Worm (Caenorhabditis elegans) whole organism, L4 larva: ENCODE data around the gene psa-3.

Source experiments
- D1046.2 ChIP-seq: fragments of 200-800 bp; sonication (Bioruptor generic); IDR thresholded peaks from 2 replicates; pipeline ENCODE4 v1.3.6; 2022; ENCODE audit warnings: missing genetic modification characterization, missing compliant biosample characterization
- F26F4.8 ChIP-seq: fragments of 200-800 bp; sonication (Bioruptor generic); conservative IDR thresholded peaks from 2 replicates; pipeline ENCODE4 v1.3.6; 2022; ENCODE audit warnings: missing genetic modification characterization, missing compliant biosample characterization
- F37D6.2 ChIP-seq: sonication (generic microtip); optimal IDR thresholded peaks from 2 replicates; lab custom pipeline; 2016; ENCODE audit warnings: mild to moderate bottlenecking, missing genetic modification characterization, missing compliant biosample characterization
- T20F7.1 ChIP-seq: fragments of 200-800 bp; sonication (Bioruptor generic); optimal IDR thresholded peaks from 2 replicates; lab custom pipeline; 2018; ENCODE audit warnings: mild to moderate bottlenecking, missing genetic modification characterization, missing compliant biosample characterization
- T26A8.4 ChIP-seq: fragments of 200-800 bp; sonication (Bioruptor generic); IDR thresholded peaks from 2 replicates; pipeline ENCODE4 v1.3.6; 2022; ENCODE audit warnings: missing genetic modification characterization, missing compliant biosample characterization
- Y105C5A.15 ChIP-seq: fragments of 200-800 bp; sonication (Bioruptor generic); IDR thresholded peaks from 2 replicates; pipeline ENCODE4 v1.3.6; 2022; ENCODE audit warnings: missing genetic modification characterization, missing compliant biosample characterization
- Y48G9A.11 ChIP-seq: fragments of 200-800 bp; sonication (Bioruptor generic); IDR thresholded peaks from 2 replicates; pipeline ENCODE4 v1.3.6; 2022; ENCODE audit warnings: missing genetic modification reagents, missing genetic modification characterization, missing compliant biosample characterization
- Y5F2A.4 ChIP-seq: fragments of 200-800 bp; sonication (Bioruptor generic); optimal IDR thresholded peaks from 2 replicates; lab custom pipeline; 2018; ENCODE audit warnings: mild to moderate bottlenecking, missing genetic modification characterization, missing compliant biosample characterization
- ZK337.2 ChIP-seq: fragments of 200-800 bp; sonication (Bioruptor generic); IDR thresholded peaks from 2 replicates; pipeline ENCODE4 v1.3.6; 2022; ENCODE audit warnings: missing genetic modification reagents, missing genetic modification characterization, missing compliant biosample characterization
- ama-1 ChIP-seq: fragments of 150-350 bp; optimal IDR thresholded peaks from 2 replicates; lab custom pipeline; 2014; ENCODE audit warnings: inconsistent platforms, mixed read lengths
- arid-1 ChIP-seq: fragments of 200-800 bp; sonication (Bioruptor generic); conservative IDR thresholded peaks from 2 replicates; pipeline ENCODE4 v1.3.6; 2022; ENCODE audit warnings: missing genetic modification reagents, missing genetic modification characterization, missing compliant biosample characterization
- ceh-20 ChIP-seq: fragments of 200-800 bp; sonication (Bioruptor generic); IDR thresholded peaks from 2 replicates; pipeline ENCODE4 v1.3.6; 2022; ENCODE audit warnings: missing genetic modification reagents, missing genetic modification characterization, missing compliant biosample characterization
- ceh-44 ChIP-seq: fragments of 200-800 bp; sonication (Bioruptor generic); IDR thresholded peaks from 2 replicates; pipeline ENCODE4 v1.3.6; 2022; ENCODE audit warnings: missing genetic modification reagents, missing genetic modification characterization, missing compliant biosample characterization
- ces-1 ChIP-seq: fragments of 150-350 bp; sonication (generic microtip); optimal IDR thresholded peaks from 4 replicates; lab custom pipeline; 2014; ENCODE audit warnings: missing biosample characterization, missing genetic modification reagents, missing genetic modification characterization
- cey-2 ChIP-seq: sonication (generic microtip); optimal IDR thresholded peaks from 3 replicates; lab custom pipeline; 2017; ENCODE audit warnings: missing genetic modification characterization, mild to moderate bottlenecking, missing compliant biosample characterization, antibody characterized with exemption, borderline replicate concordance; ENCODE audit not compliant: insufficient read depth
- daf-12 ChIP-seq: fragments of 150-350 bp; optimal IDR thresholded peaks from 2 replicates; lab custom pipeline; 2014; ENCODE audit warnings: missing biosample characterization, missing genetic modification reagents, missing genetic modification characterization
- daf-8 ChIP-seq: fragments of 200-800 bp; sonication (Bioruptor generic); IDR thresholded peaks from 2 replicates; pipeline ENCODE4 v1.3.6; 2022; ENCODE audit warnings: missing genetic modification characterization, missing compliant biosample characterization
- dmd-6 ChIP-seq: fragments of 200-800 bp; sonication (Bioruptor generic); IDR thresholded peaks from 2 replicates; pipeline ENCODE4 v1.3.6; 2022; ENCODE audit warnings: missing genetic modification reagents, missing genetic modification characterization, missing compliant biosample characterization
- dpl-1 ChIP-seq: fragments of 150-350 bp; optimal IDR thresholded peaks from 2 replicates; lab custom pipeline; 2014; ENCODE audit warnings: missing biosample characterization, missing genetic modification reagents, missing genetic modification characterization
- duxl-1 ChIP-seq: sonication (generic microtip); optimal IDR thresholded peaks from 2 replicates; lab custom pipeline; 2016; ENCODE audit warnings: mild to moderate bottlenecking, missing genetic modification characterization, moderate library complexity, missing compliant biosample characterization; ENCODE audit not compliant: poor library complexity
- egl-43 ChIP-seq: fragments of 200-800 bp; sonication (Bioruptor generic); IDR thresholded peaks from 2 replicates; pipeline ENCODE4 v1.3.6; 2022; ENCODE audit warnings: missing genetic modification reagents, missing genetic modification characterization, missing compliant biosample characterization
- gei-8 ChIP-seq: fragments of 200-800 bp; sonication (Bioruptor generic); optimal IDR thresholded peaks from 2 replicates; lab custom pipeline; 2018; ENCODE audit warnings: mild to moderate bottlenecking, missing genetic modification characterization, missing compliant biosample characterization
- hlh-30 ChIP-seq: sonication (generic microtip); optimal IDR thresholded peaks from 2 replicates; lab custom pipeline; 2017; ENCODE audit warnings: antibody characterized with exemption, mild to moderate bottlenecking, missing genetic modification characterization, missing compliant biosample characterization; ENCODE audit not compliant: insufficient read depth
- hmg-1.1 ChIP-seq: fragments of 200-800 bp; sonication (Bioruptor generic); IDR thresholded peaks from 2 replicates; pipeline ENCODE4 v1.3.6; 2022; ENCODE audit warnings: missing genetic modification reagents, missing genetic modification characterization, missing compliant biosample characterization
- jun-1 ChIP-seq: fragments of 150-350 bp; optimal IDR thresholded peaks from 2 replicates; lab custom pipeline; 2014; ENCODE audit warnings: missing biosample characterization, missing genetic modification reagents, missing genetic modification characterization
- lim-7 ChIP-seq: fragments of 200-800 bp; sonication (Bioruptor generic); IDR thresholded peaks from 2 replicates; pipeline ENCODE4 v1.3.6; 2022; ENCODE audit warnings: missing genetic modification characterization, missing compliant biosample characterization
- lin-13 ChIP-seq: fragments of 150-350 bp; optimal IDR thresholded peaks from 2 replicates; lab custom pipeline; 2014; ENCODE audit warnings: missing biosample characterization, missing genetic modification reagents, missing genetic modification characterization
- lin-29 ChIP-seq: fragments of 200-800 bp; sonication (Bioruptor generic); IDR thresholded peaks from 2 replicates; pipeline ENCODE4 v1.3.6; 2022; ENCODE audit warnings: missing genetic modification reagents, missing genetic modification characterization, missing compliant biosample characterization
- lin-38 ChIP-seq: fragments of 200-800 bp; sonication (Bioruptor generic); IDR thresholded peaks from 2 replicates; pipeline ENCODE4 v1.3.6; 2022; ENCODE audit warnings: missing genetic modification reagents, missing genetic modification characterization, missing compliant biosample characterization
- lin-39 ChIP-seq: fragments of 150-350 bp; optimal IDR thresholded peaks from 2 replicates; lab custom pipeline; 2014; ENCODE audit warnings: missing biosample characterization, missing genetic modification reagents, missing genetic modification characterization
- lir-3 ChIP-seq: sonication (generic microtip); optimal IDR thresholded peaks from 2 replicates; lab custom pipeline; 2016; ENCODE audit warnings: mild to moderate bottlenecking, missing genetic modification characterization, missing compliant biosample characterization
- madf-9 ChIP-seq: fragments of 200-800 bp; sonication (Bioruptor generic); conservative IDR thresholded peaks from 2 replicates; pipeline ENCODE4 v1.3.6; 2022; ENCODE audit warnings: missing genetic modification reagents, missing genetic modification characterization, missing compliant biosample characterization
- mdt-29 ChIP-seq: fragments of 200-800 bp; sonication (Bioruptor generic); IDR thresholded peaks from 2 replicates; pipeline ENCODE4 v1.3.6; 2022; ENCODE audit warnings: missing genetic modification reagents, missing genetic modification characterization, missing compliant biosample characterization
- mes-2 ChIP-seq: sonication (generic microtip); optimal IDR thresholded peaks from 2 replicates; lab custom pipeline; 2016; ENCODE audit warnings: missing genotype, mild to moderate bottlenecking, missing genetic modification characterization, missing compliant biosample characterization; ENCODE audit not compliant: poor library complexity, severe bottlenecking
- nhr-111 ChIP-seq: fragments of 200-800 bp; sonication (Bioruptor generic); optimal IDR thresholded peaks from 2 replicates; lab custom pipeline; 2018; ENCODE audit warnings: mild to moderate bottlenecking, missing genetic modification characterization, missing compliant biosample characterization
- nhr-237 ChIP-seq: sonication (generic microtip); optimal IDR thresholded peaks from 2 replicates; lab custom pipeline; 2017; ENCODE audit warnings: missing biosample characterization, missing genetic modification characterization
- nhr-48 ChIP-seq: sonication (generic microtip); optimal IDR thresholded peaks from 2 replicates; lab custom pipeline; 2016; ENCODE audit warnings: mild to moderate bottlenecking, missing genetic modification characterization, missing compliant biosample characterization
- nhr-6 ChIP-seq: fragments of 150-350 bp; optimal IDR thresholded peaks from 2 replicates; lab custom pipeline; 2014; ENCODE audit warnings: missing biosample characterization, missing genetic modification characterization
- nhr-76 ChIP-seq: fragments of 150-350 bp; optimal IDR thresholded peaks from 2 replicates; lab custom pipeline; 2014; ENCODE audit warnings: missing biosample characterization, missing genetic modification characterization
- nhr-77 ChIP-seq: fragments of 150-350 bp; optimal IDR thresholded peaks from 2 replicates; lab custom pipeline; 2014; ENCODE audit warnings: missing biosample characterization, missing genetic modification characterization
- sdz-12 ChIP-seq: fragments of 200-800 bp; sonication (Bioruptor generic); optimal IDR thresholded peaks from 2 replicates; lab custom pipeline; 2018; ENCODE audit warnings: mild to moderate bottlenecking, missing genetic modification characterization, missing compliant biosample characterization
- set-16 ChIP-seq: fragments of 200-800 bp; sonication (Bioruptor generic); IDR thresholded peaks from 2 replicates; pipeline ENCODE4 v1.3.6; 2022; ENCODE audit warnings: missing genetic modification reagents, missing genetic modification characterization, missing compliant biosample characterization
- snpc-1.2 ChIP-seq: fragments of 200-800 bp; sonication (Bioruptor generic); IDR thresholded peaks from 2 replicates; pipeline ENCODE4 v1.3.6; 2022; ENCODE audit warnings: missing genetic modification reagents, missing genetic modification characterization, missing compliant biosample characterization
- snpc-4 ChIP-seq: fragments of 150-350 bp; optimal IDR thresholded peaks from 2 replicates; lab custom pipeline; 2014; ENCODE audit warnings: missing biosample characterization, missing genetic modification characterization
- spr-1 ChIP-seq: sonication (generic microtip); optimal IDR thresholded peaks from 2 replicates; lab custom pipeline; 2016; ENCODE audit warnings: mild to moderate bottlenecking, missing genetic modification characterization, missing compliant biosample characterization
- tag-97 ChIP-seq: fragments of 200-800 bp; sonication (Bioruptor generic); IDR thresholded peaks from 2 replicates; pipeline ENCODE4 v1.3.6; 2022; ENCODE audit warnings: missing genetic modification characterization, missing compliant biosample characterization
- tra-1 ChIP-seq: fragments of 200-800 bp; sonication (Bioruptor generic); IDR thresholded peaks from 2 replicates; pipeline ENCODE4 v1.3.6; 2022; ENCODE audit warnings: missing genetic modification reagents, missing genetic modification characterization, missing compliant biosample characterization
- unc-130 ChIP-seq: sonication (generic microtip); optimal IDR thresholded peaks from 2 replicates; lab custom pipeline; 2016; ENCODE audit warnings: missing genetic modification reagents, missing genetic modification characterization, missing compliant biosample characterization
- unc-39 ChIP-seq: sonication (generic microtip); optimal IDR thresholded peaks from 2 replicates; lab custom pipeline; 2017; ENCODE audit warnings: missing biosample characterization, missing genetic modification characterization
- zag-1 ChIP-seq: fragments of 150-350 bp; optimal IDR thresholded peaks from 2 replicates; lab custom pipeline; 2014; ENCODE audit warnings: missing biosample characterization, missing genetic modification characterization
- zfp-3 ChIP-seq: fragments of 200-800 bp; sonication (Bioruptor generic); conservative IDR thresholded peaks from 2 replicates; pipeline ENCODE4 v1.3.6; 2022; ENCODE audit warnings: missing genetic modification reagents, missing genetic modification characterization, missing compliant biosample characterization
- zip-2 ChIP-seq: fragments of 150-350 bp; optimal IDR thresholded peaks from 2 replicates; lab custom pipeline; 2014; ENCODE audit warnings: missing biosample characterization, missing genetic modification characterization

Gene psa-3

ce11 chrX:15365767-15366177 is 42.0 kb upstream of the psa-3 start, which contains the start of gene C33A11.2 (continued):
- no peak for TF ChIP-seq lin-29 (GFP tag; lab: Robert Waterston, UW)
- TF ChIP-seq gei-8, result no peak
- TF ChIP-seq unc-39, result no peak
- TF ChIP-seq lin-38 (GFP tag; lab: Robert Waterston, UW), result no peak
- TF ChIP-seq lin-39 (tag; lab: Kevin White, UChicago), result no peak
- TF ChIP-seq dpl-1 (GFP tag; lab: Kevin White, UChicago), result peak; percentile 9
- TF ChIP-seq tag-97 (GFP tag; lab: Robert Waterston, UW), result no peak
- TF ChIP-seq sdz-12, result no peak
- TF ChIP-seq T20F7.1 (GFP tag; lab: Kevin White, UChicago), result no peak
- TF ChIP-seq nhr-6 (tag; lab: Kevin White, UChicago), result no peak
- no peak for TF ChIP-seq snpc-4 (tag; lab: Kevin White, UChicago)
- peak; percentile 35; the same call in 1 of the 2 replicates for TF ChIP-seq ceh-20
- TF ChIP-seq zag-1 (tag; lab: Kevin White, UChicago), result no peak
- no peak for TF ChIP-seq nhr-237 (tag; lab: Kevin White, UChicago)
- TF ChIP-seq zip-2 (tag; lab: Kevin White, UChicago), result no peak
- peak; percentile 69 for TF ChIP-seq nhr-77 (tag; lab: Kevin White, UChicago)
- TF ChIP-seq dmd-6 (GFP tag; lab: Robert Waterston, UW), result peak; percentile 63
- TF ChIP-seq hmg-1.1 (GFP tag; lab: Robert Waterston, UW), result no peak
- TF ChIP-seq ces-1, result no peak
- TF ChIP-seq cey-2 (tag; lab: Kevin White, UChicago), result no peak
- TF ChIP-seq F26F4.8, result no peak
- no peak for TF ChIP-seq D1046.2 (GFP tag; lab: Robert Waterston, UW)
- TF ChIP-seq mes-2 (tag; lab: Kevin White, UChicago), result no peak
- TF ChIP-seq daf-12 (tag; lab: Kevin White, UChicago), result no peak
- TF ChIP-seq duxl-1 (tag; lab: Kevin White, UChicago), result no peak
- no peak for TF ChIP-seq ZK337.2 (GFP tag; lab: Robert Waterston, UW)
- TF ChIP-seq zfp-3 (GFP tag; lab: Robert Waterston, UW), result no peak
- no peak for TF ChIP-seq Y48G9A.11 (GFP tag; lab: Robert Waterston, UW)
- TF ChIP-seq ama-1 (lab: Kevin White, UChicago), result no peak
- no peak for TF ChIP-seq F37D6.2 (tag; lab: Kevin White, UChicago)
- no peak for TF ChIP-seq madf-9 (GFP tag; lab: Robert Waterston, UW)
- TF ChIP-seq tra-1 (GFP tag; lab: Robert Waterston, UW), result no peak
- TF ChIP-seq spr-1 (tag; lab: Kevin White, UChicago), result no peak
- no peak for TF ChIP-seq set-16 (GFP tag; lab: Robert Waterston, UW)
- no peak for TF ChIP-seq unc-130 (GFP tag; lab: Kevin White, UChicago)
- no peak for TF ChIP-seq Y5F2A.4
- no peak for TF ChIP-seq arid-1 (GFP tag; lab: Robert Waterston, UW)
- no peak for TF ChIP-seq daf-8 (GFP tag; lab: Robert Waterston, UW)
- no peak for TF ChIP-seq mdt-29 (GFP tag; lab: Robert Waterston, UW)
- TF ChIP-seq T26A8.4 (GFP tag; lab: Robert Waterston, UW), result no peak
- TF ChIP-seq hlh-30 (tag; lab: Kevin White, UChicago), result peak; percentile 66
- no peak for TF ChIP-seq nhr-76
- TF ChIP-seq jun-1, result no peak
- no peak for TF ChIP-seq ceh-44 (GFP tag; lab: Robert Waterston, UW)
- TF ChIP-seq lir-3 (tag; lab: Kevin White, UChicago), result no peak
- no peak for TF ChIP-seq egl-43 (GFP tag; lab: Robert Waterston, UW)
- TF ChIP-seq lin-13 (GFP tag; lab: Kevin White, UChicago), result no peak
- TF ChIP-seq Y105C5A.15 (GFP tag; lab: Robert Waterston, UW), result no peak
- TF ChIP-seq nhr-111 (GFP tag; lab: Kevin White, UChicago), result no peak
- TF ChIP-seq snpc-1.2 (GFP tag; lab: Robert Waterston, UW), result no peak
- TF ChIP-seq lim-7 (GFP tag; lab: Robert Waterston, UW), result no peak
- no peak for TF ChIP-seq nhr-48 (tag; lab: Kevin White, UChicago)
